Worm (Caenorhabditis elegans) whole organism, young adult: ENCODE measurements around the gene F46B3.8.

Experiments used
- B0019.2 ChIP-seq: fragments of 200-800 bp; sonication (Bioruptor generic); conservative IDR thresholded peaks from 2 replicates; pipeline ENCODE4 v1.3.6; 2022; ENCODE audit warnings: missing genetic modification reagents, missing genetic modification characterization, missing compliant biosample characterization
- B0261.1 ChIP-seq: sonication (generic microtip); optimal IDR thresholded peaks from 2 replicates; lab custom pipeline; 2016; ENCODE audit warnings: mild to moderate bottlenecking, missing genetic modification characterization, moderate library complexity, missing compliant biosample characterization
- B0336.3 ChIP-seq: fragments of 200-800 bp; sonication (Bioruptor generic); IDR thresholded peaks from 2 replicates; pipeline ENCODE4 v1.3.6; 2022; ENCODE audit warnings: missing genetic modification characterization, missing compliant biosample characterization
- F22D6.2 ChIP-seq: sonication (generic microtip); optimal IDR thresholded peaks from 2 replicates; lab custom pipeline; 2016; ENCODE audit warnings: mild to moderate bottlenecking, missing genetic modification characterization, missing compliant biosample characterization
- F37B4.10 ChIP-seq: fragments of 200-800 bp; sonication (Bioruptor generic); IDR thresholded peaks from 2 replicates; pipeline ENCODE4 v1.3.6; 2022; ENCODE audit warnings: missing genetic modification characterization, missing compliant biosample characterization
- F52B5.7 ChIP-seq: sonication (generic microtip); optimal IDR thresholded peaks from 2 replicates; lab custom pipeline; 2016; ENCODE audit warnings: mild to moderate bottlenecking, missing genetic modification characterization, missing compliant biosample characterization
- F57A8.1 ChIP-seq: fragments of 200-800 bp; sonication (Bioruptor generic); optimal IDR thresholded peaks from 2 replicates; lab custom pipeline; 2018; ENCODE audit warnings: mild to moderate bottlenecking, missing genetic modification characterization, moderate library complexity, missing compliant biosample characterization
- F57C9.4 ChIP-seq: sonication (generic microtip); optimal IDR thresholded peaks from 2 replicates; lab custom pipeline; 2017; ENCODE audit warnings: mild to moderate bottlenecking, missing genetic modification characterization, missing compliant biosample characterization
- T26A5.8 ChIP-seq: sonication (generic microtip); optimal IDR thresholded peaks from 2 replicates; lab custom pipeline; 2016; ENCODE audit warnings: missing genetic modification characterization, missing compliant biosample characterization
- Y56A3A.18 ChIP-seq: fragments of 200-800 bp; sonication (Bioruptor generic); IDR thresholded peaks from 2 replicates; pipeline ENCODE4 v1.3.6; 2022; ENCODE audit warnings: missing genetic modification reagents, missing genetic modification characterization, missing compliant biosample characterization
- Y79H2A.3 ChIP-seq: fragments of 200-800 bp; sonication (Bioruptor generic); conservative IDR thresholded peaks from 2 replicates; pipeline ENCODE4 v1.3.6; 2022; ENCODE audit warnings: missing genetic modification reagents, missing genetic modification characterization, missing compliant biosample characterization
- Y95B8A.8 ChIP-seq: fragments of 200-800 bp; sonication (Bioruptor generic); IDR thresholded peaks from 2 replicates; pipeline ENCODE4 v1.3.6; 2022; ENCODE audit warnings: missing genetic modification reagents, missing genetic modification characterization, missing compliant biosample characterization
- aptf-2 ChIP-seq: fragments of 200-800 bp; sonication (Bioruptor generic); conservative IDR thresholded peaks from 2 replicates; pipeline ENCODE4 v1.3.6; 2022; ENCODE audit warnings: missing genetic modification reagents, missing genetic modification characterization, missing compliant biosample characterization
- attf-3 ChIP-seq: fragments of 200-800 bp; sonication (Bioruptor generic); conservative IDR thresholded peaks from 2 replicates; pipeline ENCODE4 v1.3.6; 2022; ENCODE audit warnings: missing genetic modification reagents, missing genetic modification characterization, missing compliant biosample characterization
- attf-6 ChIP-seq: fragments of 200-800 bp; sonication (Bioruptor generic); IDR thresholded peaks from 2 replicates; pipeline ENCODE4 v1.3.6; 2022; ENCODE audit warnings: missing genetic modification reagents, missing genetic modification characterization, missing compliant biosample characterization
- ccch-3 ChIP-seq: fragments of 200-800 bp; sonication (Bioruptor generic); optimal IDR thresholded peaks from 2 replicates; lab custom pipeline; 2018; ENCODE audit warnings: mild to moderate bottlenecking, missing genetic modification characterization, missing compliant biosample characterization
- cebp-1 ChIP-seq, 2 experiments: fragments of 200-800 bp in 1 of 2; sonication (Bioruptor generic) in 1 of 2; sonication (generic microtip) in 1 of 2; IDR thresholded peaks in 1 of 2; optimal IDR thresholded peaks in 1 of 2; 2 replicates each; pipeline versions ENCODE4 v1.3.6 to Lab custom; 2017 to 2022; ENCODE audit warnings: missing compliant biosample characterization in 2 of 2, missing genetic modification characterization in 2 of 2, mild to moderate bottlenecking in 1 of 2, missing genetic modification reagents in 1 of 2, moderate library complexity in 1 of 2
- dpl-1 ChIP-seq: fragments of 150-350 bp; optimal IDR thresholded peaks from 2 replicates; lab custom pipeline; 2014; ENCODE audit warnings: missing biosample characterization, missing genetic modification reagents, missing genetic modification characterization
- efl-1 ChIP-seq: fragments of 150-350 bp; optimal IDR thresholded peaks from 2 replicates; lab custom pipeline; 2014; ENCODE audit warnings: missing biosample characterization, missing genetic modification reagents, missing genetic modification characterization
- egrh-3 ChIP-seq: fragments of 200-800 bp; sonication (Bioruptor generic); IDR thresholded peaks from 2 replicates; pipeline ENCODE4 v1.3.6; 2022; ENCODE audit warnings: missing genetic modification reagents, missing genetic modification characterization, missing compliant biosample characterization
- ets-4 ChIP-seq: fragments of 200-800 bp; sonication (Bioruptor generic); optimal IDR thresholded peaks from 2 replicates; lab custom pipeline; 2018; ENCODE audit warnings: mild to moderate bottlenecking, missing genetic modification characterization, missing compliant biosample characterization
- gei-17 ChIP-seq: fragments of 200-800 bp; sonication (Bioruptor generic); optimal IDR thresholded peaks from 2 replicates; lab custom pipeline; 2018; ENCODE audit warnings: mild to moderate bottlenecking, missing genetic modification characterization, missing compliant biosample characterization
- him-1 ChIP-seq: sonication (generic microtip); optimal IDR thresholded peaks from 2 replicates; lab custom pipeline; 2016; ENCODE audit warnings: missing genotype, missing genetic modification reagents, missing genetic modification characterization, missing compliant biosample characterization
- hlh-26 ChIP-seq: fragments of 200-800 bp; sonication (Bioruptor generic); conservative IDR thresholded peaks from 2 replicates; pipeline ENCODE4 v1.3.6; 2022; ENCODE audit warnings: missing genetic modification reagents, missing genetic modification characterization, missing compliant biosample characterization
- let-607 ChIP-seq, 2 experiments: fragments of 200-800 bp in 1 of 2; sonication (Bioruptor generic) in 1 of 2; sonication (generic microtip) in 1 of 2; optimal IDR thresholded peaks; 2 replicates each; lab custom pipeline; 2016 to 2018; ENCODE audit warnings: mild to moderate bottlenecking in 2 of 2, missing compliant biosample characterization in 2 of 2, missing genetic modification characterization in 2 of 2, moderate library complexity in 2 of 2, missing genotype in 1 of 2
- lin-35 ChIP-seq, 3 experiments: fragments of 150-350 bp in 2 of 3; sonication (generic microtip) in 1 of 3; optimal IDR thresholded peaks; 2 replicates each; lab custom pipeline; 2014 to 2018; ENCODE audit warnings: missing biosample characterization in 3 of 3, missing genetic modification characterization in 3 of 3, missing genetic modification reagents in 3 of 3
- lin-54 ChIP-seq: fragments of 200-800 bp; sonication (Bioruptor generic); optimal IDR thresholded peaks from 2 replicates; lab custom pipeline; 2018; ENCODE audit warnings: mild to moderate bottlenecking, missing genetic modification characterization, missing compliant biosample characterization
- lsl-1 ChIP-seq: fragments of 200-800 bp; sonication (Bioruptor generic); optimal IDR thresholded peaks from 2 replicates; lab custom pipeline; 2018; ENCODE audit warnings: mild to moderate bottlenecking, missing genetic modification characterization, moderate library complexity, missing compliant biosample characterization
- mes-4 ChIP-seq: sonication (generic microtip); optimal IDR thresholded peaks from 2 replicates; lab custom pipeline; 2016; ENCODE audit warnings: missing genotype, missing genetic modification characterization, missing compliant biosample characterization
- mxl-1 ChIP-seq: sonication (generic microtip); optimal IDR thresholded peaks from 2 replicates; lab custom pipeline; 2016; ENCODE audit warnings: missing genetic modification characterization, missing compliant biosample characterization
- nfyb-1 ChIP-seq: fragments of 200-800 bp; sonication (Bioruptor generic); IDR thresholded peaks from 2 replicates; pipeline ENCODE4 v1.3.6; 2022; ENCODE audit warnings: missing genetic modification reagents, missing genetic modification characterization, missing compliant biosample characterization
- nhr-90 ChIP-seq: sonication (generic microtip); optimal IDR thresholded peaks from 2 replicates; lab custom pipeline; 2016; ENCODE audit warnings: missing genotype, mild to moderate bottlenecking, missing genetic modification characterization, missing compliant biosample characterization
- rec-8 ChIP-seq, 2 experiments: sonication (generic microtip); optimal IDR thresholded peaks; 2 replicates each; lab custom pipeline; 2016; ENCODE audit warnings: mild to moderate bottlenecking in 2 of 2, missing genetic modification characterization in 2 of 2, missing genetic modification reagents in 2 of 2, missing genotype in 2 of 2, missing biosample characterization in 1 of 2, missing compliant biosample characterization in 1 of 2, moderate library complexity in 1 of 2
- repo-1 ChIP-seq: sonication (generic microtip); optimal IDR thresholded peaks from 2 replicates; lab custom pipeline; 2017; ENCODE audit warnings: mild to moderate bottlenecking, missing genetic modification characterization, missing compliant biosample characterization
- snpc-3.4 ChIP-seq: sonication (generic microtip); optimal IDR thresholded peaks from 2 replicates; lab custom pipeline; 2017; ENCODE audit warnings: missing genetic modification characterization, mild to moderate bottlenecking, missing compliant biosample characterization, antibody characterized with exemption, moderate library complexity, missing genotype, missing genetic modification reagents
- tlf-1 ChIP-seq: fragments of 200-800 bp; sonication (Bioruptor generic); optimal IDR thresholded peaks from 2 replicates; lab custom pipeline; 2018; ENCODE audit warnings: mild to moderate bottlenecking, missing genetic modification characterization, missing compliant biosample characterization
- unc-130 ChIP-seq: sonication (generic microtip); optimal IDR thresholded peaks from 2 replicates; lab custom pipeline; 2016; ENCODE audit warnings: missing genetic modification reagents, missing genetic modification characterization, missing compliant biosample characterization
- zfh-2 ChIP-seq: fragments of 200-800 bp; sonication (Bioruptor generic); conservative IDR thresholded peaks from 2 replicates; pipeline ENCODE4 v1.3.6; 2022; ENCODE audit warnings: missing genetic modification reagents, missing genetic modification characterization, missing compliant biosample characterization
- ztf-6 ChIP-seq: fragments of 200-800 bp; sonication (Bioruptor generic); IDR thresholded peaks from 2 replicates; pipeline ENCODE4 v1.3.6; 2022; ENCODE audit warnings: missing genetic modification reagents, missing genetic modification characterization, missing compliant biosample characterization

The F46B3.8 gene

DNA sequence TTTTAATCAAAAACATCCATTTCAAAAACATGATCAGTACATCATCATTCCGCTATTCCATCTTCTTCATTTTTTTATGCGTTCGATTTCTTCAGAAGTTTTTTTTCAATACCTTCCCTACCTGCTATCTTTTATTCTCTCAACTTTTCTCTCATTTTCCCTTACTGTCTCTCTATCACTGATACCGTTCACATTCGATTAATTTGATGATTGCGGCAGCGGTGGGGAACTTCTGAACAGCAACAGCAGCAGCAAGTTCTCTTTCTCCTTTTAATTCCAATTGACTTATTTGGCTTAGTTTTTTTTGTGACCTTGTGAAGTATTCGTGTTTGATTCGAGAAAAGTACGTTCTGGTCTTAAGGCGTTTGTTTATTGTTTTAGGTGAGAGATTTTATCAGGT lies 25.9 kb upstream of the F46B3.8 start:
- no peak for TF ChIP-seq B0261.1 (tag; lab: Kevin White, UChicago)
- TF ChIP-seq egrh-3, result no peak
- no peak for TF ChIP-seq tlf-1 (GFP tag; lab: Kevin White, UChicago)
- no peak for TF ChIP-seq mxl-1
- no peak for TF ChIP-seq mes-4
- TF ChIP-seq attf-3 (GFP tag; lab: Robert Waterston, UW), result no peak
- TF ChIP-seq F22D6.2 (tag; lab: Kevin White, UChicago), result no peak
- TF ChIP-seq lsl-1 (GFP tag; lab: Kevin White, UChicago), result no peak
- TF ChIP-seq let-607 (tag; optimal IDR thresholded peaks at IDR 0.05; lab: Kevin White, UChicago), result no peak
- no peak for TF ChIP-seq dpl-1 (GFP tag; lab: Kevin White, UChicago)
- TF ChIP-seq cebp-1 (GFP tag; IDR thresholded peaks at IDR 0.05; lab: Robert Waterston, UW), result no peak
- TF ChIP-seq cebp-1 (tag; optimal IDR thresholded peaks at IDR 0.05; lab: Kevin White, UChicago), result no peak
- TF ChIP-seq B0336.3 (GFP tag; lab: Robert Waterston, UW), result no peak
- no peak for TF ChIP-seq nfyb-1
- TF ChIP-seq ztf-6, result no peak
- no peak for TF ChIP-seq attf-6 (GFP tag; lab: Robert Waterston, UW)
- TF ChIP-seq repo-1 (tag; lab: Kevin White, UChicago), result no peak
- TF ChIP-seq zfh-2, result no peak
- TF ChIP-seq F37B4.10 (GFP tag; lab: Robert Waterston, UW), result no peak
- no peak for TF ChIP-seq efl-1 (GFP tag; lab: Kevin White, UChicago)

DNA sequence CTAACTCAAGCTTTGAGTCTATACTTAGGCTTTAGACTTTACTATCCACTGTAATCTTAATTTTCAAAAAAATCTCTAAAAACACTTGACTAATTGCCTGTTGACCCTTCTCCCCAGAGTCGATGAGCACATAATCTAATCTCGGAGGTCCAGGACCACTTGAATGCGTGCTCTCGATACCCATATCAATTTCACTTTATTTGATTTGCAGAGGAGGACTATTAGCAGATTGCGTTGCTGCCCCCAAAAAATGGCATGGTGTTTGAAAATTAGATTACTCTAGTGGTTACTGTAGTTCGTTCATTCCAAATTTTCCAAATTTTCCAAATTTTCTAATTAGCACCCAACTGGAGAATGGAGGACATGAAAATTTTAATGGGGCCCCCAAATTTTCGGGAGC lies 22.5 kb upstream of the F46B3.8 start:
- no peak for TF ChIP-seq F52B5.7 (tag; lab: Kevin White, UChicago)
- no peak for TF ChIP-seq Y79H2A.3 (GFP tag; lab: Robert Waterston, UW)
- TF ChIP-seq, all 124 proteins: peak for 0

DNA sequence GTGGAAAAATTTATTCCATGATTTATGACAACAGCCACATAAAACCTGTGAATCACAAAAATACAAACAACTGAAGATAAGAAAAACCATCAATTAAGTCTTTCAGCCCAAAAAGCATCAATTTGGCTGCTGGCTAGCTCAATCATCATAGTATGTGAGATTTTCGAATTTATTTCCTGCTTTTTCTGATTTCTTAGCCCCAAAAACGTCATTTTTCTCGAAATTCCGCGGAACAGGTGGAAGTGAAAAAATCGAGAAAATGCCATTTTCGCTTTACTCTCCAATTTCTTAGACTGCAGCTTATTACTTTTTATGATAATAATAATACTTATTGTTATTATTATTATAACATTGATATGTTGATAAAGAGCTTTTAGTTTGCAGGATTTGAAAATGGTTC lies 18.9 kb upstream of the F46B3.8 start, which contains the start of gene srxa-15:
Gene srxa-15, plus strand, starts transcription at position 301 of the 400 bp plus-strand sequence.
- TF ChIP-seq B0019.2 (GFP tag; lab: Robert Waterston, UW) (no peak), aptf-2 (no peak), hlh-26 (GFP tag; lab: Robert Waterston, UW) (no peak), snpc-3.4 (tag; lab: Kevin White, UChicago) (no peak), nhr-90 (tag; lab: Kevin White, UChicago) (no peak), Y95B8A.8 (GFP tag; lab: Robert Waterston, UW) (no peak), unc-130 (no peak), efl-1 (GFP tag; lab: Kevin White, UChicago) (no peak), Y56A3A.18 (GFP tag; lab: Robert Waterston, UW) (no peak), lin-54 (GFP tag; lab: Kevin White, UChicago) (no peak)

DNA sequence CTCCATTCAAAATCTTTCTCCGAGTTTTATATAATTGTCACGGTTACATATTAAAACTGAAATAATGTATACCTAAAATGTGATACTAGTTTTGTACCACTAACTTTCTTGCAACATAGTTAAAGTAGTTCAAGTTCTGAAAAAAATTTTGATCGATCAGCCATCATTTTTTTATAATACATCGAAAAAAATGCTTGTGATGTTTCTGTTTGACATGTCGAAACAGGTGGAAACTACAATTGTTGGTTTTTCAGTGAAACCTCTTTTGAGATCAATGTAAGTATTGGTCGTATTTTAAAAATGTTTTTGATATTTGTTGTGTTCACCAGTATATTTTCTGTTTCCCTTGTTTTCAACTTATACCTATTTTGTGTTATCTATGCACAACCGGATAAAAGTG lies 16.3 kb upstream of the F46B3.8 start, which contains the start of gene srxa-14:
Gene srxa-14, plus strand, starts transcription at position 301 of the 400 bp plus-strand sequence.
- TF ChIP-seq ccch-3 (GFP tag; lab: Kevin White, UChicago) (no peak), lin-35 (GFP tag; optimal IDR thresholded peaks at IDR 0.05; lab: Kevin White, UChicago) (no peak), him-1 (tag; lab: Kevin White, UChicago) (no peak), F57C9.4 (tag; lab: Kevin White, UChicago) (no peak), T26A5.8 (tag; lab: Kevin White, UChicago) (no peak), let-607 (tag; optimal IDR thresholded peaks at IDR 0.05; lab: Kevin White, UChicago) (no peak), rec-8 (tag; optimal IDR thresholded peaks at IDR 0.05; lab: Kevin White, UChicago) (no peak), B0336.3 (GFP tag; lab: Robert Waterston, UW) (no peak), ztf-6 (no peak), F57A8.1 (GFP tag; lab: Kevin White, UChicago) (no peak), cebp-1 (GFP tag; IDR thresholded peaks at IDR 0.05; lab: Robert Waterston, UW) (no peak), cebp-1 (tag; optimal IDR thresholded peaks at IDR 0.05; lab: Kevin White, UChicago) (no peak), gei-17 (no peak), ets-4 (GFP tag; lab: Kevin White, UChicago) (no peak)
